Worm (Caenorhabditis elegans): ENCODE results near the gene Y67A10A.2.

ce11 chrIV:14297058-14297457 lies 40.8 kb upstream of the Y67A10A.2 start:
- TF ChIP-seq tra-4 (tag; optimal IDR thresholded peaks at IDR 0.05): no peak
- TF ChIP-seq ceh-36 (tag; optimal IDR thresholded peaks at IDR 0.05): no peak
- no peak for TF ChIP-seq flt-1 (GFP tag; IDR thresholded peaks at IDR 0.05)
- no peak for TF ChIP-seq ama-1 (optimal IDR thresholded peaks at IDR 0.05)

All from whole organism, early embryonic.